Worm (Caenorhabditis elegans): ENCODE results near the gene asp-4.

The asp-4 gene

ce11 chrX:13182012-13182411, 39.2 kb downstream of the asp-4 start:
- TF ChIP-seq egrh-3 (GFP tag; IDR thresholded peaks at IDR 0.05) (no peak), him-1 (tag; optimal IDR thresholded peaks at IDR 0.05) (no peak), hsf-1 (GFP tag; IDR thresholded peaks at IDR 0.05) (no peak), sea-2 (GFP tag; IDR thresholded peaks at IDR 0.05) (no peak), ceh-58 (GFP tag; IDR thresholded peaks at IDR 0.05) (no peak), ztf-6 (GFP tag; IDR thresholded peaks at IDR 0.05) (no peak)

ce11 chrX:13178347-13178746, 42.9 kb downstream of the asp-4 start, which contains the start of gene nlp-3:
Gene nlp-3 (minus strand): TSS chrX:13178447.
- TF ChIP-seq aptf-3 (GFP tag; IDR thresholded peaks at IDR 0.05) (no peak), snpc-3.4 (tag; optimal IDR thresholded peaks at IDR 0.05) (no peak), F55B11.4 (tag; optimal IDR thresholded peaks at IDR 0.05; ENCODE audit: borderline replicate concordance, insufficient read depth) (no peak), C17E4.6 (GFP tag; IDR thresholded peaks at IDR 0.05) (no peak), fkh-3 (tag; optimal IDR thresholded peaks at IDR 0.05) (no peak), ama-1 (optimal IDR thresholded peaks at IDR 0.05) (no peak), ama-1 (GFP tag; optimal IDR thresholded peaks at IDR 0.05) (no peak), efl-1 (GFP tag; optimal IDR thresholded peaks at IDR 0.05) (no peak), rec-8 (tag; optimal IDR thresholded peaks at IDR 0.05) (no peak), F33H1.4 (GFP tag; IDR thresholded peaks at IDR 0.05) (no peak), nhr-80 (tag; optimal IDR thresholded peaks at IDR 0.05) (no peak), F22D6.2 (tag; optimal IDR thresholded peaks at IDR 0.05) (no peak), F57A8.1 (GFP tag; optimal IDR thresholded peaks at IDR 0.05) (no peak), dox-1 (GFP tag; IDR thresholded peaks at IDR 0.05) (no peak), dpl-1 (GFP tag; optimal IDR thresholded peaks at IDR 0.05) (no peak), ets-4 (GFP tag; optimal IDR thresholded peaks at IDR 0.05) (no peak), D2030.7 (GFP tag; IDR thresholded peaks at IDR 0.05) (no peak), mxl-1 (tag; optimal IDR thresholded peaks at IDR 0.05) (no peak), madf-8 (GFP tag; conservative IDR thresholded peaks at IDR 0.05) (no peak), lin-26 (GFP tag; IDR thresholded peaks at IDR 0.05) (no peak)

DNA sequence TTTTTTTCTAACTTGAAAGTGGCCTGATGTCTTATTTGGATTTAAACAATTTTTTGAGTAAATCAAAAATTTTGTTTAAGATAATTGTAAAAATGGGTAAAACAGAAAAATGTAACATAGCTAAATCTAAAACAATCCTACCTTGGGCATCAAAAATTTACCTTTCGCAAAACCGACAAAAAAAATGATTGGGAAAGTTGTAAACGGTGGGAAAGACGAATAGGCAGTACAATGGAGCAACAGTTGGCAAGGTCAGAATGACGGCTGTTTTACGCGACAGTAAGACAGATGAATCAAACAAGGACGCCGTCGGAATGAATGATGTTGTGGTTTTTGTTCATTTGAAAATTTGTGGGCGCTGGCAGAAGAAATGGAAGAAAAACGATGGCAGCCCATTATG, 46.8 kb downstream of the asp-4 start:
- TF ChIP-seq xnd-1 (tag; optimal IDR thresholded peaks at IDR 0.05) (no peak), mel-28 (tag; optimal IDR thresholded peaks at IDR 0.05; ENCODE audit: borderline replicate concordance) (no peak), dpl-1 (GFP tag; optimal IDR thresholded peaks at IDR 0.05) (no peak), T07F8.4 (tag; optimal IDR thresholded peaks at IDR 0.05) (no peak), ztf-3 (GFP tag; optimal IDR thresholded peaks at IDR 0.05) (no peak), akir-1 (GFP tag; optimal IDR thresholded peaks at IDR 0.05) (no peak)

ce11 chrX:13171206-13171605, 50.1 kb downstream of the asp-4 start:
- peak; percentile 11 for TF ChIP-seq ceh-27 (GFP tag; optimal IDR thresholded peaks at IDR 0.05)
- TF ChIP-seq zfh-2 (GFP tag; conservative IDR thresholded peaks at IDR 0.05) = no peak
- TF ChIP-seq K12H6.12 (tag; optimal IDR thresholded peaks at IDR 0.05) = peak; percentile 13

DNA sequence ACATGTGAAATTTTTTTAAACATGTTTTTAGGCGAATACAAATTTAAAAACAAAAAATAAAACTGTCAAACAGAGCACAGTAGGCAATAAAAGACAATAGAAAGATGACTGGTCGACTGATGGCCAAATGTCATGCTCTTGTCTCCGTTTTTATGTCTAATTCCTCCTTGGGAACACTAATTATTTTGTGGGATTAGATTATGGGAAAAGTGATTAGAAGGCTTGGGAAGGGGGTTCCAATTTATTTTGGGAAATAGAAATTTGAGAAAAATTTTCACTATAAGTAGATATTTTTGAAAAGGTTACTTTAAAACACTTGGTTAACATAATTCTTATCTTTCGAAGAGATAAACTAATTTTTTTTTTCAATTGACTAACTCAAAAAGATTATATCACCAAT, 50.5 kb downstream of the asp-4 start:
- TF ChIP-seq chd-7 (tag; optimal IDR thresholded peaks at IDR 0.05) (no peak), sea-2 (GFP tag; IDR thresholded peaks at IDR 0.05) (no peak), ztf-6 (GFP tag; IDR thresholded peaks at IDR 0.05) (no peak), fkh-3 (tag; optimal IDR thresholded peaks at IDR 0.05) (no peak), T26A5.8 (tag; optimal IDR thresholded peaks at IDR 0.05) (no peak), ama-1 (optimal IDR thresholded peaks at IDR 0.05) (no peak), ama-1 (GFP tag; optimal IDR thresholded peaks at IDR 0.05) (no peak), dpff-1 (tag; optimal IDR thresholded peaks at IDR 0.05) (no peak), nfyb-1 (GFP tag; IDR thresholded peaks at IDR 0.05) (no peak), mxl-1 (tag; optimal IDR thresholded peaks at IDR 0.05) (no peak), hlh-12 (tag; optimal IDR thresholded peaks at IDR 0.05) (no peak), F22D6.2 (tag; optimal IDR thresholded peaks at IDR 0.05) (no peak), ceh-100 (GFP tag; IDR thresholded peaks at IDR 0.05) (no peak), ceh-40 (GFP tag; IDR thresholded peaks at IDR 0.05) (no peak), sdz-38 (tag; optimal IDR thresholded peaks at IDR 0.05) (no peak), F49E8.2 (tag; optimal IDR thresholded peaks at IDR 0.05; ENCODE audit: insufficient read depth) (no peak), die-1 (tag; optimal IDR thresholded peaks at IDR 0.05) (no peak), ccch-3 (GFP tag; optimal IDR thresholded peaks at IDR 0.05) (no peak), efl-1 (GFP tag; optimal IDR thresholded peaks at IDR 0.05) (no peak)

Measured in whole organism, young adult.